Fruit fly (Drosophila melanogaster): ENCODE measurements around the gene TfIIB.

The TfIIB gene

DNA sequence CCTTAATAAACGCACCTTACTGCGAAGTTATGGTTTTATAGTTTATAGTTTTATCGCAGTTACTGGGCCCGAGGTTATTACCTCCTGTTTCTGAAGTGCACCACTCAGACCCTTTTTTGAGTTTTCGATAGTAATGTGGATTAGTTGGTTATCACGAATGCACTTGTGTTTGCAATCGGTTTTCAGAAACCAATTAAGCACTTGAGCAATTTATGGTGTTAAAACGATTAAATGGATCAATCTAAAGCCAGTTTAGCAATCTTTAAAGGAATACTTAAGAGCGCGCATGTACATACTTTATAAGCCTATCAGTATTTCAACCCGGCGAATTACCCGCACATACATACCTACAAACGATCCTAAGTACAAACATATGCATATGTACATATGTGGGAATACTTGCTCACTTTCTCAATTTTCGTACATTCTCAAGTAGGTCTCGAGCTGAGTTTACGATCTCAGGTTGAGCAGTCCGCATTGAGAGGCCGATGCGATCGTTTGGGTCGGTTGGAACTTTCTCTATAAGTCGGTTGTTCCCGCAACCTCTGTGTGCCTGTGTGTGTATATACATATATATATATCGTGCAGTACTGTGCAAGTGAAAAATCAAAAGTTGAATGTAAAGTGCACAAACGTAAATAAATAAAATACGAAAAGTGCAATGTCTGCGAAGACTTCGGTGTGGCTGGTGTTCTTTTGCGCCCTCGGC lies 26.2 kb downstream of the TfIIB start, which contains the start of the genes LManI and LManII:
TSS of gene LManI (minus strand) at position 51 of the 709 bp plus-strand sequence.
TSS of gene LManII (plus strand) at position 468 of the 709 bp plus-strand sequence.
- TF ChIP-seq CG17802 (tag; optimal IDR thresholded peaks at IDR 0.05) (no peak), CG9797 (GFP tag; optimal IDR thresholded peaks at IDR 0.05) (no peak), Stat92E (GFP tag; optimal IDR thresholded peaks at IDR 0.05) (peak in 1 of 3 experiments; percentile 19), Myb (GFP tag; optimal IDR thresholded peaks at IDR 0.05) (no peak), sob (GFP tag; IDR thresholded peaks at IDR 0.05) (no peak), cad (GFP tag; optimal IDR thresholded peaks at IDR 0.05) (peak; percentile 16), chn (GFP tag; optimal IDR thresholded peaks at IDR 0.05) (no peak), gce (GFP tag; IDR thresholded peaks at IDR 0.05) (no peak), NC2α (GFP tag; optimal IDR thresholded peaks at IDR 0.05) (no peak), CG7745 (tag; optimal IDR thresholded peaks at IDR 0.05) (no peak), pita (GFP tag; optimal IDR thresholded peaks at IDR 0.05) (no peak), Pdp1 (GFP tag; optimal IDR thresholded peaks at IDR 0.05) (no peak), CG18619 (GFP tag; optimal IDR thresholded peaks at IDR 0.05) (no peak), ab (GFP tag; optimal IDR thresholded peaks at IDR 0.05) (no peak), bcd (GFP tag; optimal IDR thresholded peaks at IDR 0.05) (no peak), CG34376 (GFP tag; optimal IDR thresholded peaks at IDR 0.05) (peak; percentile 9), sd (tag; optimal IDR thresholded peaks at IDR 0.05) (no peak), CG17385 (GFP tag; optimal IDR thresholded peaks at IDR 0.05) (no peak), CG30020 (tag; optimal IDR thresholded peaks at IDR 0.05) (no peak), cg (GFP tag; optimal IDR thresholded peaks at IDR 0.05) (peak; percentile 55), twi (tag; optimal IDR thresholded peaks at IDR 0.05) (no peak), CG2129 (GFP tag; IDR thresholded peaks at IDR 0.05; ENCODE audit: partially characterized antibody) (no peak), mam (GFP tag; optimal IDR thresholded peaks at IDR 0.05) (no peak), z (GFP tag; IDR thresholded peaks at IDR 0.05) (0 out of 3 replicates have a peak, but pooled peaks have one; percentile 54), HLH4C (GFP tag; IDR thresholded peaks at IDR 0.05; ENCODE audit: partially characterized antibody) (no peak), Jarid2 (GFP tag; optimal IDR thresholded peaks at IDR 0.05) (peak; percentile 74), CG17829 (tag; optimal IDR thresholded peaks at IDR 0.05) (peak; percentile 80), CoRest (tag; optimal IDR thresholded peaks at IDR 0.05) (no peak), zf30C (GFP tag; optimal IDR thresholded peaks at IDR 0.05) (no peak), Usf (GFP tag; optimal IDR thresholded peaks at IDR 0.05) (no peak), exex (tag; optimal IDR thresholded peaks at IDR 0.05) (peak; percentile 68), CG7556 (GFP tag; optimal IDR thresholded peaks at IDR 0.05) (no peak), CG3163 (GFP tag; optimal IDR thresholded peaks at IDR 0.05) (no peak), CG15479 (GFP tag; optimal IDR thresholded peaks at IDR 0.05) (peak; percentile 47), E2f2 (GFP tag; IDR thresholded peaks at IDR 0.05) (no peak)

DNA sequence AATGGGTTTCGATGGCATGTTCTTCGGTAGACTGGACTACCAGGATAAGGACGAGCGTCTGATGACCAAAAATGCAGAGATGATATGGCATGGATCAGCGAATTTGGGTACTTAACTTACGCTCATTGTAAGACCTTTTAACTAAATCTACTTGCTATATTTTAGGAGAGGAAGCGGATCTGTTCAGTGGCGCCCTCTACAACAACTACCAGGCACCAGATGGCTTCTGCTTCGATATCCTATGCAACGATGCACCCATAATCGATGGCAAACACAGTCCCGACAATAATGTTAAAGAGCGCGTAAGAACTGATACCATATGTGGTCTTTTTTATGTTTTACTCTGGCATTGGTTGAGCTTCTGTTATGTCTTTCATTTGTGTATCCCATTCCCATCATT lies 27.8 kb downstream of the TfIIB start:
- peak; percentile 56 for TF ChIP-seq CG10979 (tag; optimal IDR thresholded peaks at IDR 0.05)
- TF ChIP-seq tx (GFP tag; optimal IDR thresholded peaks at IDR 0.05), result no peak
- peak; percentile 88 for TF ChIP-seq CG14965 (GFP tag; optimal IDR thresholded peaks at IDR 0.05; ENCODE audit: borderline replicate concordance)
- peak; percentile 80 for TF ChIP-seq CTCF (GFP tag; optimal IDR thresholded peaks at IDR 0.05)
- TF ChIP-seq slou (GFP tag; optimal IDR thresholded peaks at IDR 0.05), result no peak
- TF ChIP-seq CG9817 (tag; optimal IDR thresholded peaks at IDR 0.05), result no peak
